Worm (Caenorhabditis elegans): ENCODE measurements around the gene str-1.

Gene str-1

ce11 chrIV:7191745-7192144, 18.2 kb downstream of the str-1 start, which contains the start of gene R13A1.5:
TSS of gene R13A1.5 (minus strand) at chrIV:7191845.
- no peak for TF ChIP-seq bed-3 (GFP tag; optimal IDR thresholded peaks at IDR 0.05)
- TF ChIP-seq mab-5 (tag; optimal IDR thresholded peaks at IDR 0.05) = no peak
- TF ChIP-seq zip-8 (tag; optimal IDR thresholded peaks at IDR 0.05) = no peak
- no peak for TF ChIP-seq mls-2 (tag; optimal IDR thresholded peaks at IDR 0.05)
- TF ChIP-seq drap-1 (GFP tag; optimal IDR thresholded peaks at IDR 0.05) = no peak
- TF ChIP-seq snpc-4 (tag; optimal IDR thresholded peaks at IDR 0.05) = no peak

DNA sequence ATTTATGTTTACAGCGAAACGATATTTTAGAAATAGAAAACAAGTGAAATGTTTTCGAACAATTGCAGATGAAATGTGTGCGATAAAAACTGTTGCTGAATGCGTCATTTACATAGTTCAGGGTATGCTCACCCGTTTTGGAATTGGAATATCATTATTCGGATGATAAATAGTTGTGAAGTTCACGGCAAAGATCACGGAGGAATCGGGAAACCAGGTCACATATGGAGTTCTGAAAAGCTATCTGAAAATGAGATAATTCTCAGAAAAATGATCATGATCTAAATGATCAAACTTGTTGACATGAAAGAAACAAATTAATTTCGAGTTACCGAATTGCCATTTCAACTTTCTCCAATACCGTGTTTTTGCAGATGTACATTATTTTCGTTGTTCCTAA, 22.1 kb downstream of the str-1 start, which contains the start of gene best-16:
Gene best-16 (minus strand): TSS at position 101 of the 400 bp plus-strand sequence.
- no peak for TF ChIP-seq mab-5 (tag; optimal IDR thresholded peaks at IDR 0.05)
- no peak for TF ChIP-seq ham-2 (GFP tag; optimal IDR thresholded peaks at IDR 0.05)
- no peak for TF ChIP-seq unc-39 (tag; optimal IDR thresholded peaks at IDR 0.05)
- TF ChIP-seq sem-2 (GFP tag; optimal IDR thresholded peaks at IDR 0.05) = no peak
- TF ChIP-seq ceh-43 (GFP tag; optimal IDR thresholded peaks at IDR 0.05) = no peak
- TF ChIP-seq elt-1 (tag; optimal IDR thresholded peaks at IDR 0.05; ENCODE audit: borderline replicate concordance, insufficient read depth) = no peak
- TF ChIP-seq lin-13 (tag; optimal IDR thresholded peaks at IDR 0.05) = no peak
- no peak for TF ChIP-seq unc-62 (GFP tag; optimal IDR thresholded peaks at IDR 0.05)
- no peak for TF ChIP-seq blmp-1 (tag; optimal IDR thresholded peaks at IDR 0.05)
- TF ChIP-seq flh-1 (GFP tag; optimal IDR thresholded peaks at IDR 0.05) = no peak
- TF ChIP-seq tbx-8 (GFP tag; optimal IDR thresholded peaks at IDR 0.05) = no peak
- no peak for TF ChIP-seq elt-3 (tag; optimal IDR thresholded peaks at IDR 0.05)
- TF ChIP-seq lin-32 (GFP tag; optimal IDR thresholded peaks at IDR 0.05) = no peak
- no peak for TF ChIP-seq hlh-1 (tag; optimal IDR thresholded peaks at IDR 0.05)
- no peak for TF ChIP-seq pha-4 (tag; optimal IDR thresholded peaks at IDR 0.05)
- no peak for TF ChIP-seq bed-3 (GFP tag; optimal IDR thresholded peaks at IDR 0.05)
- TF ChIP-seq sptf-1 (tag; optimal IDR thresholded peaks at IDR 0.05) = no peak

ce11 chrIV:7196853-7197252, 23.3 kb downstream of the str-1 start, which contains the start of gene unc-8:
TSS of gene unc-8 (plus strand) at chrIV:7197153.
- TF ChIP-seq zip-8 (tag; optimal IDR thresholded peaks at IDR 0.05) (no peak), nhr-12 (tag; optimal IDR thresholded peaks at IDR 0.05) (no peak), drap-1 (GFP tag; optimal IDR thresholded peaks at IDR 0.05) (no peak), bed-3 (GFP tag; optimal IDR thresholded peaks at IDR 0.05) (no peak), ceh-43 (GFP tag; optimal IDR thresholded peaks at IDR 0.05) (no peak), unc-39 (tag; optimal IDR thresholded peaks at IDR 0.05) (no peak), lsy-2 (tag; optimal IDR thresholded peaks at IDR 0.05) (no peak), elt-1 (tag; optimal IDR thresholded peaks at IDR 0.05; ENCODE audit: borderline replicate concordance, insufficient read depth) (no peak), blmp-1 (tag; optimal IDR thresholded peaks at IDR 0.05) (no peak)

DNA sequence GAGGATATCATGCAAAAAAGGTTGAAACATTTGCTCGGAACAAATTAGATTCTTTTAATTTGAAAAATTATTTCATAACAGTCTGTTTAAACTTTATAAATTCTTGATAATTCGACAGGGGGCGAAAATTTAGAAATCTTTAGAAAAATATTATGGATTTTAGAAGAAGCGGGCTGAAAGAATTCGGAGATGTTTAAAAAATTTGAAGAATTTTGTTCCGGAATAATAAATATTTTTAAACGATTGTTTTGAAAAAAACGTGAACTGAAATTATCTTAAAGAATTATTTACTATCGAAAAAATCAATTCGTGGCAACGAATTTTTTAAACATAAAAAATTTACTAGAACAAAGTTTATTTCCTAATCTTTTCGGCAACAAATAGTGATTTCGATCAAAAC, 30.1 kb downstream of the str-1 start, which contains the start of gene R13A1.3:
Gene R13A1.3 (plus strand): TSS at position 301 of the 400 bp plus-strand sequence.
- TF ChIP-seq nhr-237 (tag; optimal IDR thresholded peaks at IDR 0.05) (no peak), unc-39 (tag; optimal IDR thresholded peaks at IDR 0.05) (no peak), sem-2 (GFP tag; optimal IDR thresholded peaks at IDR 0.05) (no peak), ceh-83 (GFP tag; optimal IDR thresholded peaks at IDR 0.05) (no peak), lin-13 (tag; optimal IDR thresholded peaks at IDR 0.05) (no peak), tbx-8 (GFP tag; optimal IDR thresholded peaks at IDR 0.05) (no peak), sptf-1 (tag; optimal IDR thresholded peaks at IDR 0.05) (no peak), elt-1 (tag; optimal IDR thresholded peaks at IDR 0.05; ENCODE audit: borderline replicate concordance, insufficient read depth) (no peak), elt-3 (tag; optimal IDR thresholded peaks at IDR 0.05) (no peak), nhr-12 (tag; optimal IDR thresholded peaks at IDR 0.05) (no peak), mls-2 (tag; optimal IDR thresholded peaks at IDR 0.05) (no peak)

- TF ChIP-seq unc-62 (GFP tag; optimal IDR thresholded peaks at IDR 0.05) (no peak), unc-120 (tag; optimal IDR thresholded peaks at IDR 0.05; ENCODE audit: poor library complexity, severe bottlenecking) (no peak), mab-5 (tag; optimal IDR thresholded peaks at IDR 0.05) (no peak), drap-1 (GFP tag; optimal IDR thresholded peaks at IDR 0.05) (no peak), lsy-2 (tag; optimal IDR thresholded peaks at IDR 0.05) (no peak), ces-1 (GFP tag; optimal IDR thresholded peaks at IDR 0.05) (no peak), lin-32 (GFP tag; optimal IDR thresholded peaks at IDR 0.05) (no peak), nhr-237 (tag; optimal IDR thresholded peaks at IDR 0.05) (no peak)
These were observed 32.4 kb downstream of the str-1 start, which contains the start of gene kcc-1 for ce11 chrIV:7205969-7206368. TSS of gene kcc-1 (plus strand) at chrIV:7206269.

DNA sequence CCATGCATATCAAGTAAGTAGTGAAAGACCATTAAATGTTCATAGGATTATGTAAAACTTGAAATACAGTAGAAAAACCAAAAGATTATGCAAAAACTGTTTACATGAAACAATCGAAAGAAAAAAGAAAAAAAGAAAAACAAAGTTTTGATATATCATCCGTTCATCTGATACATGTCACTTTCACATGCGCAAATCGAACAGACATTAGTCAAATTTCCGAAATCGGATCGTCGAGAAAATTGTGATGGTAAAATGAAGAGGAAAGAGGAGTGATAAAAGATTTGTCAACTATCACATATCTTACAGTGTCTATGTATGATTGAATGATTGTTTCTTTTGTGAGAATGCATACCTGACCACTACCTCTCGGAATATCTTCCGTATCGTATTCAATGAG, 35.4 kb downstream of the str-1 start:
- TF ChIP-seq elt-1 (tag; optimal IDR thresholded peaks at IDR 0.05; ENCODE audit: borderline replicate concordance, insufficient read depth) = no peak
- TF ChIP-seq ham-2 (GFP tag; optimal IDR thresholded peaks at IDR 0.05) = no peak
- TF ChIP-seq ztf-11 (tag; optimal IDR thresholded peaks at IDR 0.05) = no peak
- TF ChIP-seq mab-5 (tag; optimal IDR thresholded peaks at IDR 0.05) = no peak
- no peak for TF ChIP-seq nhr-28 (tag; optimal IDR thresholded peaks at IDR 0.05)
- TF ChIP-seq bed-3 (GFP tag; optimal IDR thresholded peaks at IDR 0.05) = no peak
- no peak for TF ChIP-seq snpc-4 (tag; optimal IDR thresholded peaks at IDR 0.05)
- TF ChIP-seq ceh-39 (tag; optimal IDR thresholded peaks at IDR 0.05) = no peak
- TF ChIP-seq drap-1 (GFP tag; optimal IDR thresholded peaks at IDR 0.05) = no peak
- no peak for TF ChIP-seq unc-120 (tag; optimal IDR thresholded peaks at IDR 0.05; ENCODE audit: poor library complexity, severe bottlenecking)

Measured in whole organism, mixed stage, embryonic.